Worm (Caenorhabditis elegans) whole organism, L2 larva: Measurements from ENCODE around the gene sprr-1.
A peak's percentile ranks its signal among the peaks of the same experiment; 100 is the strongest.

Source experiments
- C34F6.9 ChIP-seq: fragments of 150-350 bp; optimal IDR thresholded peaks from 2 replicates; lab custom pipeline; 2014; ENCODE audit warnings: missing biosample characterization, missing genetic modification characterization
- F13H6.1 ChIP-seq: sonication (generic microtip); optimal IDR thresholded peaks from 2 replicates; lab custom pipeline; 2016; ENCODE audit warnings: missing genetic modification characterization, missing compliant biosample characterization
- R02D3.7 ChIP-seq: fragments of 150-350 bp; optimal IDR thresholded peaks from 2 replicates; lab custom pipeline; 2014; ENCODE audit warnings: missing biosample characterization, missing genetic modification characterization
- Y55F3AM.14 ChIP-seq: fragments of 200-800 bp; sonication (Bioruptor generic); optimal IDR thresholded peaks from 2 replicates; lab custom pipeline; 2018; ENCODE audit warnings: mild to moderate bottlenecking, missing genetic modification characterization, missing compliant biosample characterization
- ZK546.5 ChIP-seq: sonication (generic microtip); optimal IDR thresholded peaks from 2 replicates; lab custom pipeline; 2017; ENCODE audit warnings: missing biosample characterization, missing genetic modification characterization
- alr-1 ChIP-seq: fragments of 150-350 bp; optimal IDR thresholded peaks from 2 replicates; lab custom pipeline; 2014; ENCODE audit warnings: missing biosample characterization, missing genetic modification characterization
- aly-2 ChIP-seq: fragments of 150-350 bp; optimal IDR thresholded peaks from 2 replicates; lab custom pipeline; 2014; ENCODE audit warnings: missing biosample characterization, missing genetic modification characterization
- ama-1 ChIP-seq: fragments of 150-350 bp; optimal IDR thresholded peaks from 2 replicates; lab custom pipeline; 2018; ENCODE audit warnings: inconsistent platforms
- blmp-1 ChIP-seq: sonication (generic microtip); optimal IDR thresholded peaks from 2 replicates; lab custom pipeline; 2017; ENCODE audit warnings: missing genetic modification characterization, mild to moderate bottlenecking, missing compliant biosample characterization, antibody characterized with exemption, moderate library complexity; ENCODE audit not compliant: insufficient read depth
- ceh-16 ChIP-seq: fragments of 150-350 bp; optimal IDR thresholded peaks from 2 replicates; lab custom pipeline; 2014; ENCODE audit warnings: missing biosample characterization, missing genetic modification characterization
- crh-2 ChIP-seq: sonication (generic microtip); optimal IDR thresholded peaks from 2 replicates; lab custom pipeline; 2017; ENCODE audit warnings: missing biosample characterization, missing genetic modification characterization
- dmd-4 ChIP-seq: sonication (generic microtip); optimal IDR thresholded peaks from 2 replicates; lab custom pipeline; 2017; ENCODE audit warnings: missing biosample characterization, missing genetic modification characterization
- egl-27 ChIP-seq: sonication (generic microtip); optimal IDR thresholded peaks from 3 replicates; lab custom pipeline; 2017; ENCODE audit warnings: missing biosample characterization, missing genetic modification reagents, missing genetic modification characterization
- elt-1 ChIP-seq: fragments of 150-350 bp; optimal IDR thresholded peaks from 2 replicates; lab custom pipeline; 2014; ENCODE audit warnings: missing biosample characterization, missing genetic modification characterization
- elt-3 ChIP-seq: sonication (generic microtip); optimal IDR thresholded peaks from 2 replicates; lab custom pipeline; 2017; ENCODE audit warnings: missing biosample characterization, missing genetic modification characterization
- fos-1 ChIP-seq: fragments of 150-350 bp; optimal IDR thresholded peaks from 2 replicates; lab custom pipeline; 2014; ENCODE audit warnings: missing biosample characterization, missing genetic modification characterization
- gmeb-1 ChIP-seq: fragments of 150-350 bp; optimal IDR thresholded peaks from 2 replicates; lab custom pipeline; 2014; ENCODE audit warnings: missing biosample characterization, missing genetic modification characterization
- lin-11 ChIP-seq: fragments of 150-350 bp; sonication (generic microtip); optimal IDR thresholded peaks from 2 replicates; lab custom pipeline; 2014; ENCODE audit warnings: missing biosample characterization, missing genetic modification characterization, inconsistent platforms, mixed read lengths
- lin-13 ChIP-seq: fragments of 150-350 bp; optimal IDR thresholded peaks from 2 replicates; lab custom pipeline; 2014; ENCODE audit warnings: missing biosample characterization, missing genetic modification reagents, missing genetic modification characterization
- lin-39 ChIP-seq: fragments of 150-350 bp; optimal IDR thresholded peaks from 2 replicates; lab custom pipeline; 2014; ENCODE audit warnings: missing biosample characterization, missing genetic modification reagents, missing genetic modification characterization
- lsy-2 ChIP-seq, 2 experiments: fragments of 150-350 bp in 1 of 2; sonication (generic microtip) in 1 of 2; optimal IDR thresholded peaks; 2 replicates each; lab custom pipeline; 2014 to 2017; ENCODE audit warnings: missing biosample characterization in 2 of 2, missing genetic modification characterization in 2 of 2
- mab-5 ChIP-seq: fragments of 150-350 bp; optimal IDR thresholded peaks from 2 replicates; lab custom pipeline; 2014; ENCODE audit warnings: missing biosample characterization, missing genetic modification characterization
- mbf-1 ChIP-seq: sonication (generic microtip); optimal IDR thresholded peaks from 2 replicates; lab custom pipeline; 2017; ENCODE audit warnings: missing biosample characterization, missing genetic modification characterization
- mdl-1 ChIP-seq, 2 experiments: fragments of 150-350 bp in 1 of 2; sonication (generic microtip) in 1 of 2; optimal IDR thresholded peaks; 2 replicates each; lab custom pipeline; 2017; ENCODE audit warnings: missing biosample characterization in 2 of 2, missing genetic modification characterization in 2 of 2
- nhr-10 ChIP-seq: sonication (generic microtip); optimal IDR thresholded peaks from 2 replicates; lab custom pipeline; 2017; ENCODE audit warnings: missing biosample characterization, missing genetic modification characterization
- nhr-11 ChIP-seq: fragments of 150-350 bp; optimal IDR thresholded peaks from 2 replicates; lab custom pipeline; 2014; ENCODE audit warnings: missing biosample characterization, missing genetic modification characterization
- nhr-12 ChIP-seq: fragments of 150-350 bp; optimal IDR thresholded peaks from 2 replicates; lab custom pipeline; 2014; ENCODE audit warnings: missing biosample characterization, missing genetic modification characterization
- nhr-129 ChIP-seq: fragments of 150-350 bp; optimal IDR thresholded peaks from 2 replicates; lab custom pipeline; 2014; ENCODE audit warnings: missing biosample characterization, missing genetic modification characterization
- nhr-23 ChIP-seq: fragments of 150-350 bp; optimal IDR thresholded peaks from 2 replicates; lab custom pipeline; 2014; ENCODE audit warnings: missing biosample characterization, missing genetic modification reagents, missing genetic modification characterization
- nhr-237 ChIP-seq: fragments of 150-350 bp; optimal IDR thresholded peaks from 2 replicates; lab custom pipeline; 2014; ENCODE audit warnings: missing biosample characterization, missing genetic modification characterization
- nhr-77 ChIP-seq: fragments of 150-350 bp; optimal IDR thresholded peaks from 2 replicates; lab custom pipeline; 2014; ENCODE audit warnings: missing biosample characterization, missing genetic modification characterization
- peb-1 ChIP-seq: fragments of 150-350 bp; optimal IDR thresholded peaks from 2 replicates; lab custom pipeline; 2014; ENCODE audit warnings: missing biosample characterization, missing genetic modification characterization
- sem-4 ChIP-seq: fragments of 150-350 bp; optimal IDR thresholded peaks from 2 replicates; lab custom pipeline; 2014; ENCODE audit warnings: missing biosample characterization, missing genetic modification reagents, missing genetic modification characterization
- skn-1 ChIP-seq: sonication (generic microtip); optimal IDR thresholded peaks from 2 replicates; lab custom pipeline; 2017; ENCODE audit warnings: missing biosample characterization, missing genetic modification characterization
- sma-3 ChIP-seq: sonication (generic microtip); optimal IDR thresholded peaks from 2 replicates; lab custom pipeline; 2016; ENCODE audit warnings: missing genetic modification reagents, missing genetic modification characterization, missing compliant biosample characterization
- sma-9 ChIP-seq, 2 experiments: fragments of 150-350 bp in 1 of 2; sonication (generic microtip) in 1 of 2; optimal IDR thresholded peaks; 2 replicates each; lab custom pipeline; 2014 to 2016; ENCODE audit warnings: missing genetic modification characterization in 2 of 2, mild to moderate bottlenecking in 1 of 2, missing biosample characterization in 1 of 2, missing compliant biosample characterization in 1 of 2, missing genetic modification reagents in 1 of 2, moderate library complexity in 1 of 2
- snpc-4 ChIP-seq: fragments of 150-350 bp; optimal IDR thresholded peaks from 2 replicates; lab custom pipeline; 2014; ENCODE audit warnings: missing biosample characterization, missing genetic modification characterization
- unc-39 ChIP-seq: fragments of 150-350 bp; optimal IDR thresholded peaks from 2 replicates; lab custom pipeline; 2014; ENCODE audit warnings: missing biosample characterization, missing genetic modification characterization
- unc-55 ChIP-seq: fragments of 150-350 bp; sonication (generic microtip); optimal IDR thresholded peaks from 3 replicates; lab custom pipeline; 2014; ENCODE audit warnings: missing biosample characterization, missing genetic modification reagents, missing genetic modification characterization
- unc-62 ChIP-seq: fragments of 150-350 bp; optimal IDR thresholded peaks from 2 replicates; lab custom pipeline; 2014; ENCODE audit warnings: missing biosample characterization, missing genetic modification reagents, missing genetic modification characterization
- zag-1 ChIP-seq: fragments of 150-350 bp; optimal IDR thresholded peaks from 2 replicates; lab custom pipeline; 2014; ENCODE audit warnings: missing biosample characterization, missing genetic modification characterization
- ztf-1 ChIP-seq: fragments of 200-800 bp; sonication (Bioruptor generic); conservative IDR thresholded peaks from 2 replicates; pipeline ENCODE4 v1.3.6; 2022; ENCODE audit warnings: missing genetic modification characterization, missing compliant biosample characterization
- ztf-11 ChIP-seq: sonication (generic microtip); optimal IDR thresholded peaks from 2 replicates; lab custom pipeline; 2017; ENCODE audit warnings: missing biosample characterization, missing genetic modification characterization
- ztf-4 ChIP-seq: fragments of 150-350 bp; optimal IDR thresholded peaks from 2 replicates; lab custom pipeline; 2014; ENCODE audit warnings: missing biosample characterization, missing genetic modification characterization

The sprr-1 gene

DNA sequence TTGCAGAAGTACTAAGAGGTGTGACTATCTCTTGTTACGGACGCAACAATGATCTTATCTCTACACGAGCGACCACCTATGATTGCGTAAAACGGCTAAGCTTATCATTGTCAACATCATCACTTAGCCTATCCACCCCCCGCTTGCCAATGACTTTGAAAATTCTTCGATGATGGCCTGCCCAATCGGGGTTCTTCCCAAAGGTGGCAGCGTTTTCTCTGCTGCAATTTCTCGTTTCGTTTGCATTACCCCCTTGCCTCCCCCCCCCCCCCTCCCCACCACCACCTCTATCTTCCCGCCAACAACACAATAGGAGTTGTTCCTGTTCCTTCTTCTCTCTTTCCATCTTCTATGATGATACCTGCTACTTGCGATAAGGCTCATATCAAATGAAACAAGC lies 21.1 kb downstream of the sprr-1 start:
- TF ChIP-seq ceh-16 (tag; lab: Kevin White, UChicago) (peak; percentile 6), nhr-12 (no peak)
- TF ChIP-seq, all 48 proteins: peak for 1

DNA sequence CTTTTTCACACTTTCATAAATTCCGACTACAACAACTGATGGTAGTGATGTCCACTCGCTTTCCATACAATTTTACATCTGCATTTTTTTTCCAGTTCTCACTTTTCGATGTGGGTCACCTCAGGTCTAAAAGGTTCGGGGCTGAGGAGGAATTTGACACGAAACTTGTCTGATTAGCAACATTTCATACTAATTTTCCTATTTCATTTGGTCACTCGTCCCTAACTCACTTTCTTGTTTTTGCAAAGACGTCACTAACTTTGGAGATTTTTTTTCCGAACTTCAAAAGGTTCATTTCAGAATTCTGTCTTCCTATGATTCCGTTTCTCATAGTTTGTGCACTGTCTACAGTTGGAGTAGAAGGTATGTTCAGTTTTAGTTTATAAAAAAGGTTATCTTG lies 21.7 kb downstream of the sprr-1 start, which contains the start of gene H13N06.2:
Gene H13N06.2, plus strand, starts transcription at position 301 of the 400 bp plus-strand sequence.
- TF ChIP-seq blmp-1 (tag; lab: Kevin White, UChicago), result no peak
- no peak for TF ChIP-seq sma-9 (GFP tag; optimal IDR thresholded peaks at IDR 0.05; lab: Kevin White, UChicago)
- no peak for TF ChIP-seq sma-9 (tag; optimal IDR thresholded peaks at IDR 0.05; lab: Kevin White, UChicago)
- no peak for TF ChIP-seq zag-1 (tag; lab: Kevin White, UChicago)
- no peak for TF ChIP-seq peb-1 (tag; lab: Kevin White, UChicago)
- no peak for TF ChIP-seq lin-11
- TF ChIP-seq nhr-23 (tag; lab: Kevin White, UChicago), result no peak
- no peak for TF ChIP-seq ztf-1 (GFP tag; lab: Robert Waterston, UW)
- TF ChIP-seq F13H6.1 (tag; lab: Kevin White, UChicago), result no peak
- TF ChIP-seq alr-1 (tag; lab: Kevin White, UChicago), result no peak
- TF ChIP-seq unc-39 (tag; lab: Kevin White, UChicago), result no peak
- TF ChIP-seq snpc-4 (tag; lab: Kevin White, UChicago), result no peak
- TF ChIP-seq lin-13 (GFP tag; lab: Kevin White, UChicago), result no peak
- no peak for TF ChIP-seq nhr-11 (tag; lab: Kevin White, UChicago)
- TF ChIP-seq ama-1 (lab: Kevin White, UChicago), result no peak
- TF ChIP-seq fos-1, result no peak
- TF ChIP-seq skn-1, result no peak
- TF ChIP-seq crh-2 (tag; lab: Kevin White, UChicago), result no peak
- TF ChIP-seq nhr-237 (tag; lab: Kevin White, UChicago), result no peak

DNA sequence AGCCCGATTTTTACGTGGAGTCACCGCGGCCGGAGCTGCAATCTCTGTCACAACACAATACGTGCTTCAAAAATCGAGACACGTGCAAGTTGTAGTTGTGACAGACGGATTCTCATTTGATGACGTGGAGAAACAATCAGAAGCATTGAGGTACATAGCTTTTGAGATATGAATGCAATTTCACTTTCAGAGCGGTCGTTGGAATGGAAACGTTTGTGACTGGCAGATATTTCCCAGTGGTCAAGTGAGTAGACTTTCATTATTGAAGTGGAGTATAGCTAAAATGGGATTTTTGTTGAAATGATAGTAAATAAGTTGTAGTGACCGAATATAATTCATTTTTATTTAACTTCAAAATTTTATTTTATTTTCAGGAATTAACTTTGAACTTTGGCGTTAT lies 25.0 kb downstream of the sprr-1 start:
- TF ChIP-seq mdl-1 (tag; optimal IDR thresholded peaks at IDR 0.05; lab: Kevin White, UChicago) (no peak), peb-1 (tag; lab: Kevin White, UChicago) (no peak), dmd-4 (tag; lab: Kevin White, UChicago) (no peak), nhr-77 (tag; lab: Kevin White, UChicago) (no peak), nhr-11 (tag; lab: Kevin White, UChicago) (no peak), mab-5 (no peak), ztf-1 (GFP tag; lab: Robert Waterston, UW) (no peak), crh-2 (tag; lab: Kevin White, UChicago) (no peak), ceh-16 (tag; lab: Kevin White, UChicago) (no peak), egl-27 (tag; lab: Kevin White, UChicago) (no peak), lin-13 (GFP tag; lab: Kevin White, UChicago) (no peak), elt-1 (no peak), ztf-4 (tag; lab: Kevin White, UChicago) (no peak), unc-62 (GFP tag; lab: Kevin White, UChicago) (no peak)

DNA sequence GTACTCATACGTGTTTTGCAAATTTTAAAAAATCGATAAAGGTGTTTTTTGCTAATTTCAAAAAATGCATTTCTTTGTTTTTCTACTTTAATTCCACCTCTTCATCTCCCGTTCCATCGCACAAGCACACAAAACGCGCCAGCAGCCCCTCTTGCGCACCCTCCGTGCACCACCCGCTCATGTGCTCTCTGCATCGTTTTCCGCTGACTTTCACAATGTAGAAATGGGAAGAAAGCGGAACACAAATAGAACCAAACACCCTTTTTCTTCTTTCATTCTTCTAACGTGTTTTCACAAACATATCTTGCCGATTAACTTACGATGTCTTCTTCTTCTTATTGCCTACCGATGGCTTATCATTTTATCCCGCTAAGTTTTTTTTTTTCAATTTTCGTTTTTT lies 26.7 kb downstream of the sprr-1 start:
- TF ChIP-seq sma-3 (GFP tag; lab: Kevin White, UChicago) (peak; percentile 64), unc-55 (peak; percentile 79), dmd-4 (tag; lab: Kevin White, UChicago) (no peak), skn-1 (no peak), nhr-10 (tag; lab: Kevin White, UChicago) (no peak), ztf-11 (tag; lab: Kevin White, UChicago) (no peak), nhr-11 (tag; lab: Kevin White, UChicago) (no peak), sem-4 (tag; lab: Kevin White, UChicago) (peak; percentile 79), lin-11 (peak; percentile 7), zag-1 (tag; lab: Kevin White, UChicago) (peak; percentile 34), R02D3.7 (tag; lab: Kevin White, UChicago) (no peak), elt-1 (no peak), alr-1 (tag; lab: Kevin White, UChicago) (no peak), Y55F3AM.14 (GFP tag; lab: Kevin White, UChicago) (no peak), lsy-2 (tag; optimal IDR thresholded peaks at IDR 0.05; lab: Kevin White, UChicago) (peak; percentile 54 to 85), gmeb-1 (tag; lab: Kevin White, UChicago) (peak; percentile 65), snpc-4 (tag; lab: Kevin White, UChicago) (peak; percentile 76), nhr-23 (tag; lab: Kevin White, UChicago) (no peak), mdl-1 (tag; optimal IDR thresholded peaks at IDR 0.05; lab: Kevin White, UChicago) (peak in 1 of 2 experiments; percentile 66), fos-1 (peak; percentile 61), unc-39 (tag; lab: Kevin White, UChicago) (no peak), egl-27 (tag; lab: Kevin White, UChicago) (peak; percentile 85), lin-39 (tag; lab: Kevin White, UChicago) (no peak), ZK546.5 (tag; lab: Kevin White, UChicago) (no peak), mbf-1 (tag; lab: Kevin White, UChicago) (no peak), ztf-4 (tag; lab: Kevin White, UChicago) (peak; percentile 58), unc-62 (GFP tag; lab: Kevin White, UChicago) (no peak), nhr-129 (tag; lab: Kevin White, UChicago) (peak; percentile 66), aly-2 (tag; lab: Kevin White, UChicago) (no peak), elt-3 (tag; lab: Kevin White, UChicago) (no peak), ceh-16 (tag; lab: Kevin White, UChicago) (no peak), sma-9 (GFP tag; optimal IDR thresholded peaks at IDR 0.05; lab: Kevin White, UChicago) (peak; percentile 84), sma-9 (tag; optimal IDR thresholded peaks at IDR 0.05; lab: Kevin White, UChicago) (no peak), nhr-12 (no peak), C34F6.9 (tag; lab: Kevin White, UChicago) (peak; percentile 71), nhr-77 (tag; lab: Kevin White, UChicago) (no peak)
